Worm (Caenorhabditis elegans): ENCODE measurements around the gene F15E6.5.

DNA sequence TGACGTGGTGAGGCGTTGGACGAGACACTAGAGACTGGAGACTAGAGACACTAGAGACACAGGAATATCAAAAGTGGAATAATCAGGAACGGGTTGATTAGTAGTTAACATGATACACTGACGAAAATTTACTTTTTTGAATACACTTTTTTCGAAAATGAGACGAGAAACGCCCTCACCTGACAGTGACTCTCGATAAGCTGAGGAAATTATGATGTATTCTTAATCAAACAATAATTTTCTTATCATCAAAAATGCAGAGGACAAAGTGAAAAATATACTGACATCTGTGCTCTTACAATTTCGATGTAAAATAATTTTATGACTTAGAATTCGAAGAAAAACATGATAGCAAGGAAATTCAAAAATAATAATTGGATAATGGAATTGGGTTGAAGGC is 29.9 kb upstream of the F15E6.5 start:
- TF ChIP-seq nhr-10 (tag; optimal IDR thresholded peaks at IDR 0.05) (no peak), dmd-4 (tag; optimal IDR thresholded peaks at IDR 0.05) (no peak), sem-4 (tag; optimal IDR thresholded peaks at IDR 0.05) (no peak), nhr-6 (tag; optimal IDR thresholded peaks at IDR 0.05) (no peak)
